Worm (Caenorhabditis elegans): Measurements from ENCODE around the gene msp-79.

DNA sequence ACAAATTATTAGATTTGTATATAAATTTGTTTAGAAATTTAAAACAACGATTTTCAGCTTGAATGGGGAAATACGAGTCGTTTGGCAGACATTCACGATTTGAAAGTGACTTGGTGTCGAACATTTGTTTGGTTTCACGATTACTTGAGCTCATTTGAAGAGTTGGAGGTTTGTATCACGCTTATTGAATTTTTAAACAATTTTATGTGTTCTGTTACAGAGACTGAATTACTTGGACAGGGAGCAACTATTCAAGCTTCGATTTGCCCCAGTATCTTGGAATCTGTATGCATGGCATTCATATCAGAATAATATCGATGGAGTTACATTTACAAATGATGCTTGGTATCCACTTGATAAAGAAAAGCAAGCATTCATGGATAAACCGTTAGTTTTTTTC, 39.7 kb downstream of the msp-79 start:
- TF ChIP-seq nhr-10 (tag; optimal IDR thresholded peaks at IDR 0.05), result no peak
- no peak for TF ChIP-seq unc-130 (GFP tag; optimal IDR thresholded peaks at IDR 0.05)
- no peak for TF ChIP-seq hmg-1.1 (GFP tag; IDR thresholded peaks at IDR 0.05)
- TF ChIP-seq rbr-2 (tag; optimal IDR thresholded peaks at IDR 0.05), result no peak
- no peak for TF ChIP-seq mep-1 (tag; optimal IDR thresholded peaks at IDR 0.05)

All from whole organism, L4 larva.